Fruit fly (Drosophila melanogaster) whole organism, embryonic: ENCODE results near the gene CG13044.
A peak's percentile ranks its signal among the peaks of the same experiment; 100 is the strongest.

ENCODE experiments used
- C15 ChIP-seq: fragments of 200-800 bp; sonication (Bioruptor generic); IDR thresholded peaks from 3 replicates; pipeline ENCODE4 v1.3.6; 2022; ENCODE audit warnings: missing biosample characterization, missing genetic modification characterization
- CG11398 ChIP-seq: fragments of 200-800 bp; sonication (Bioruptor generic); optimal IDR thresholded peaks from 2 replicates; lab custom pipeline; 2016; ENCODE audit warnings: missing biosample characterization, missing genetic modification characterization
- CG14441 ChIP-seq: fragments of 200-800 bp; sonication (Bioruptor generic); IDR thresholded peaks from 2 replicates; pipeline ENCODE4 v1.3.6; 2022; ENCODE audit warnings: missing biosample characterization, missing genetic modification characterization
- CG15269 ChIP-seq: fragments of 200-800 bp; sonication (Bioruptor generic); optimal IDR thresholded peaks from 2 replicates; lab custom pipeline; 2018; ENCODE audit warnings: missing biosample characterization, mild to moderate bottlenecking, missing genetic modification characterization, moderate library complexity
- CG1603 ChIP-seq: fragments of 200-800 bp; sonication (Bioruptor generic); optimal IDR thresholded peaks from 2 replicates; lab custom pipeline; 2019; ENCODE audit warnings: missing biosample characterization, mild to moderate bottlenecking, missing genetic modification characterization, moderate library complexity
- CG16813 ChIP-seq: fragments of 200-800 bp; sonication (Bioruptor generic); IDR thresholded peaks from 3 replicates; pipeline ENCODE4 v1.3.6; 2022; ENCODE audit warnings: missing biosample characterization, missing genetic modification characterization; ENCODE audit not compliant: partially characterized antibody
- CG17186 ChIP-seq: fragments of 200-800 bp; sonication (Bioruptor generic); optimal IDR thresholded peaks from 3 replicates; lab custom pipeline; 2017; ENCODE audit warnings: missing biosample characterization, missing genetic modification reagents, missing genetic modification characterization
- CG17361 ChIP-seq: fragments of 200-800 bp; sonication (Bioruptor generic); IDR thresholded peaks from 3 replicates; pipeline ENCODE4 v1.3.6; 2022; ENCODE audit warnings: missing biosample characterization, missing genetic modification characterization
- CG18619 ChIP-seq: fragments of 200-800 bp; sonication (Bioruptor generic); optimal IDR thresholded peaks from 3 replicates; lab custom pipeline; 2017; ENCODE audit warnings: missing biosample characterization, mild to moderate bottlenecking, missing genetic modification characterization
- CG4424 ChIP-seq: fragments of 200-800 bp; sonication (Bioruptor generic); optimal IDR thresholded peaks from 3 replicates; lab custom pipeline; 2016; ENCODE audit warnings: missing biosample characterization, missing genetic modification characterization
- CG6175 ChIP-seq: fragments of 200-800 bp; sonication (Bioruptor generic); IDR thresholded peaks from 3 replicates; pipeline ENCODE4 v1.3.6; 2022; ENCODE audit warnings: missing biosample characterization, missing genetic modification characterization
- CG8290 ChIP-seq, 3 experiments: fragments of 200-800 bp; sonication (Bioruptor generic); optimal IDR thresholded peaks; 2 replicates each; lab custom pipeline; 2016 to 2019; ENCODE audit warnings: missing biosample characterization in 3 of 3, missing genetic modification characterization in 3 of 3, mild to moderate bottlenecking in 2 of 3, moderate library complexity in 1 of 3
- CG8944 ChIP-seq: fragments of 200-800 bp; sonication (Bioruptor generic); optimal IDR thresholded peaks from 3 replicates; lab custom pipeline; 2016; ENCODE audit warnings: missing biosample characterization, missing genetic modification characterization
- CG9609 ChIP-seq: fragments of 200-800 bp; sonication (Bioruptor generic); optimal IDR thresholded peaks from 3 replicates; lab custom pipeline; 2016; ENCODE audit warnings: missing biosample characterization, missing genetic modification characterization
- D19A ChIP-seq: fragments of 200-800 bp; optimal IDR thresholded peaks from 3 replicates; lab custom pipeline; 2019; ENCODE audit warnings: missing biosample characterization, mild to moderate bottlenecking, missing genetic modification characterization, moderate library complexity
- E2f2 ChIP-seq: fragments of 200-800 bp; sonication (Bioruptor generic); IDR thresholded peaks from 2 replicates; pipeline ENCODE4 v1.3.6; 2022; ENCODE audit warnings: missing biosample characterization, missing genetic modification characterization
- Fer1 ChIP-seq: fragments of 200-800 bp; sonication (Bioruptor generic); optimal IDR thresholded peaks from 2 replicates; lab custom pipeline; 2017; ENCODE audit warnings: missing biosample characterization, mild to moderate bottlenecking, missing genetic modification characterization
- HHEX ChIP-seq: fragments of 200-800 bp; sonication (Bioruptor generic); optimal IDR thresholded peaks from 3 replicates; lab custom pipeline; 2017; ENCODE audit warnings: missing biosample characterization, mild to moderate bottlenecking, missing genetic modification characterization, missing genetic modification reagents
- Lhr ChIP-seq: fragments of 200-800 bp; sonication (Bioruptor generic); optimal IDR thresholded peaks from 3 replicates; lab custom pipeline; 2017; ENCODE audit warnings: mild to moderate bottlenecking, missing biosample characterization, missing genetic modification reagents, missing genetic modification characterization
- Med ChIP-seq: fragments of 200-800 bp; sonication (Bioruptor generic); peaks from one replicate; lab custom pipeline; 2016; ENCODE audit warnings: missing biosample characterization, missing genetic modification characterization, mild to moderate bottlenecking, inconsistent platforms, moderate library complexity
- Mrtf ChIP-seq: fragments of 200-800 bp; sonication (Bioruptor generic); IDR thresholded peaks from 3 replicates; pipeline ENCODE4 v1.3.6; 2022; ENCODE audit warnings: missing biosample characterization, missing genetic modification characterization
- NFAT ChIP-seq: fragments of 200-800 bp; sonication (Bioruptor generic); IDR thresholded peaks from 2 replicates; pipeline ENCODE4 v1.3.6; 2022; ENCODE audit warnings: missing biosample characterization, missing genetic modification characterization
- Nf-YC ChIP-seq: fragments of 200-800 bp; optimal IDR thresholded peaks from 3 replicates; lab custom pipeline; 2019; ENCODE audit warnings: missing biosample characterization, mild to moderate bottlenecking, missing genetic modification characterization, moderate library complexity
- Rfx ChIP-seq: fragments of 200-800 bp; sonication (Bioruptor generic); IDR thresholded peaks from 2 replicates; pipeline ENCODE4 v1.3.6; 2022; ENCODE audit warnings: missing biosample characterization, missing genetic modification characterization
- ac ChIP-seq: fragments of 200-800 bp; sonication (Bioruptor generic); optimal IDR thresholded peaks from 3 replicates; lab custom pipeline; 2017; ENCODE audit warnings: missing biosample characterization, mild to moderate bottlenecking, missing genetic modification characterization
- az2 ChIP-seq: fragments of 200-800 bp; sonication (Bioruptor generic); optimal IDR thresholded peaks from 3 replicates; lab custom pipeline; 2016; ENCODE audit warnings: missing biosample characterization, missing genetic modification characterization
- bbx ChIP-seq: fragments of 200-800 bp; sonication (Bioruptor generic); IDR thresholded peaks from 2 replicates; pipeline ENCODE4 v1.3.6; 2022; ENCODE audit warnings: missing biosample characterization, missing genetic modification characterization; ENCODE audit not compliant: partially characterized antibody
- bowl ChIP-seq: fragments of 200-800 bp; sonication (Bioruptor generic); IDR thresholded peaks from 2 replicates; pipeline ENCODE4 v1.3.6; 2022; ENCODE audit warnings: missing biosample characterization, missing genetic modification characterization
- chn ChIP-seq: fragments of 200-800 bp; sonication (Bioruptor generic); optimal IDR thresholded peaks from 2 replicates; lab custom pipeline; 2016; ENCODE audit warnings: missing biosample characterization, missing genetic modification characterization
- ci ChIP-seq: fragments of 200-800 bp; sonication (Bioruptor generic); IDR thresholded peaks from 3 replicates; pipeline ENCODE4 v1.3.6; 2022; ENCODE audit warnings: missing biosample characterization, missing genetic modification characterization
- dmrt11E ChIP-seq: fragments of 200-800 bp; sonication (Bioruptor generic); optimal IDR thresholded peaks from 3 replicates; lab custom pipeline; 2018; ENCODE audit warnings: missing biosample characterization, mild to moderate bottlenecking, missing genetic modification characterization, moderate library complexity
- en ChIP-seq: fragments of 200-800 bp; sonication (Bioruptor generic); optimal IDR thresholded peaks from 2 replicates; lab custom pipeline; 2016; ENCODE audit warnings: missing biosample characterization, missing genetic modification characterization
- ftz-f1 ChIP-seq: fragments of 200-800 bp; sonication (Bioruptor generic); optimal IDR thresholded peaks from 2 replicates; lab custom pipeline; 2016; ENCODE audit warnings: missing biosample characterization, missing genetic modification characterization
- ranshi ChIP-seq: fragments of 200-800 bp; sonication (Bioruptor generic); IDR thresholded peaks from 2 replicates; pipeline ENCODE4 v1.3.6; 2022; ENCODE audit warnings: missing biosample characterization, missing genetic modification characterization
- run ChIP-seq: fragments of 200-800 bp; sonication (Bioruptor generic); optimal IDR thresholded peaks from 3 replicates; lab custom pipeline; 2018; ENCODE audit warnings: missing biosample characterization, mild to moderate bottlenecking, missing genetic modification characterization
- sug ChIP-seq: fragments of 200-800 bp; optimal IDR thresholded peaks from 2 replicates; lab custom pipeline; 2019; ENCODE audit warnings: missing biosample characterization, mild to moderate bottlenecking, missing genetic modification characterization, moderate library complexity
- tll ChIP-seq, 2 experiments: fragments of 200-800 bp in 1 of 2; fragments of >200 bp in 1 of 2; sonication (Bioruptor generic) in 1 of 2; optimal IDR thresholded peaks; 2 replicates each; lab custom pipeline; 2017 to 2019; ENCODE audit warnings: missing biosample characterization in 2 of 2, missing genetic modification characterization in 2 of 2, mild to moderate bottlenecking in 1 of 2, moderate library complexity in 1 of 2

CG13044 gene

dm6 chr3L:16327776-16328175 is 24.8 kb upstream of the CG13044 start, which contains the start of gene CG13038 (continued):
- TF ChIP-seq CG18619 (GFP tag; lab: Kevin White, UChicago), result no peak
- TF ChIP-seq bowl, result 0 out of 2 replicates have a peak, but pooled peaks have one; percentile 10
- no peak for TF ChIP-seq CG17186 (GFP tag; lab: Kevin White, UChicago)
- TF ChIP-seq Med (GFP tag; lab: Kevin White, UChicago), result peak; percentile 34
- TF ChIP-seq CG8290 (GFP tag; optimal IDR thresholded peaks at IDR 0.05; lab: Kevin White, UChicago), result no peak
- TF ChIP-seq CG8290 (tag; optimal IDR thresholded peaks at IDR 0.05; lab: Kevin White, UChicago), result peak in 1 of 2 experiments; percentile 40
- no peak for TF ChIP-seq CG15269 (tag; lab: Kevin White, UChicago)
- TF ChIP-seq ranshi (GFP tag; lab: Robert Waterston, UW), result no peak
- TF ChIP-seq run (tag; lab: Kevin White, UChicago), result no peak
- 0 out of 3 replicates have a peak, but pooled peaks have one; percentile 23 for TF ChIP-seq CG6175
- TF ChIP-seq Rfx, result peak; percentile 48; the same call in 1 of the 2 replicates
- 0 out of 3 replicates have a peak, but pooled peaks have one; percentile 29 for TF ChIP-seq Mrtf (GFP tag; lab: Robert Waterston, UW)
- no peak for TF ChIP-seq bbx (GFP tag; lab: Robert Waterston, UW)
- no peak for TF ChIP-seq CG9609 (GFP tag; lab: Kevin White, UChicago)
- no peak for TF ChIP-seq C15
- TF ChIP-seq CG14441 (GFP tag; lab: Robert Waterston, UW), result peak; percentile 57

- TF ChIP-seq ci (GFP tag; lab: Robert Waterston, UW) (no peak), CG17361 (GFP tag; lab: Robert Waterston, UW) (no peak), CG4424 (GFP tag; lab: Kevin White, UChicago) (no peak), Lhr (no peak), ac (GFP tag; lab: Kevin White, UChicago) (no peak), az2 (no peak), NFAT (no peak)
- TF ChIP-seq, all 482 proteins: peak for 0
These were observed 23.7 kb upstream of the CG13044 start, which contains the start of the genes CG13040 and CG13039 for dm6 chr3L:16326657-16327056. TSS of gene CG13040 (minus strand) at chr3L:16326757. TSS of gene CG13039 (minus strand) at chr3L:16326762.

- TF ChIP-seq ftz-f1 (GFP tag; lab: Kevin White, UChicago) (no peak), E2f2 (GFP tag; lab: Robert Waterston, UW) (no peak), D19A (no peak), CG8290 (GFP tag; optimal IDR thresholded peaks at IDR 0.05; lab: Kevin White, UChicago) (no peak), CG8290 (tag; optimal IDR thresholded peaks at IDR 0.05; lab: Kevin White, UChicago) (no peak), Nf-YC (tag; lab: Kevin White, UChicago) (no peak), Fer1 (GFP tag; lab: Kevin White, UChicago) (no peak), HHEX (no peak), tll (GFP tag; optimal IDR thresholded peaks at IDR 0.05; lab: Kevin White, UChicago) (no peak), dmrt11E (tag; lab: Kevin White, UChicago) (no peak), chn (no peak), CG16813 (no peak), CG1603 (no peak), CG8944 (no peak), CG11398 (GFP tag; lab: Kevin White, UChicago) (no peak), en (no peak), sug (tag; lab: Kevin White, UChicago) (no peak), Lhr (no peak)
These were observed 20.4 kb upstream of the CG13044 start, which contains the start of gene CG13059 for dm6 chr3L:16323372-16323771. TSS of gene CG13059 (plus strand) at chr3L:16323672.
